Worm (Caenorhabditis elegans) whole organism, L3 larva: ENCODE data around the gene F52G3.1.

Experiments
- R02D3.7 ChIP-seq: fragments of 150-350 bp; optimal IDR thresholded peaks from 2 replicates; lab custom pipeline; 2014; ENCODE audit warnings: missing biosample characterization, missing genetic modification characterization
- elt-2 ChIP-seq: sonication (generic microtip); optimal IDR thresholded peaks from 2 replicates; lab custom pipeline; 2016; ENCODE audit warnings: missing genetic modification reagents, mild to moderate bottlenecking, missing genetic modification characterization, missing compliant biosample characterization
- elt-3 ChIP-seq, 3 experiments: fragments of 150-350 bp in 1 of 3; sonication (generic microtip) in 2 of 3; optimal IDR thresholded peaks; 2 replicates in 2 of 3; 4 replicates in 1 of 3; lab custom pipeline; 2014 to 2017; ENCODE audit warnings: missing biosample characterization in 3 of 3, missing genetic modification characterization in 3 of 3
- fkh-10 ChIP-seq: sonication (generic microtip); optimal IDR thresholded peaks from 2 replicates; lab custom pipeline; 2017; ENCODE audit warnings: missing biosample characterization, missing genetic modification reagents, missing genetic modification characterization
- fos-1 ChIP-seq: fragments of 150-350 bp; optimal IDR thresholded peaks from 2 replicates; lab custom pipeline; 2014; ENCODE audit warnings: missing biosample characterization, missing genetic modification characterization
- lin-39 ChIP-seq: fragments of 150-350 bp; optimal IDR thresholded peaks from 2 replicates; lab custom pipeline; 2018; ENCODE audit warnings: missing biosample characterization, missing genetic modification reagents, missing genetic modification characterization
- nhr-12 ChIP-seq: fragments of 150-350 bp; optimal IDR thresholded peaks from 2 replicates; lab custom pipeline; 2014; ENCODE audit warnings: missing biosample characterization, missing genetic modification characterization
- nhr-237 ChIP-seq: fragments of 150-350 bp; optimal IDR thresholded peaks from 2 replicates; lab custom pipeline; 2014; ENCODE audit warnings: missing biosample characterization, missing genetic modification characterization
- pha-4 ChIP-seq: fragments of 150-350 bp; optimal IDR thresholded peaks from 2 replicates; lab custom pipeline; 2014; ENCODE audit warnings: missing biosample characterization, missing genetic modification reagents, missing genetic modification characterization
- skn-1 ChIP-seq: fragments of 150-350 bp; optimal IDR thresholded peaks from 2 replicates; lab custom pipeline; 2014; ENCODE audit warnings: missing biosample characterization, missing genetic modification characterization
- unc-39 ChIP-seq: sonication (generic microtip); optimal IDR thresholded peaks from 4 replicates; lab custom pipeline; 2017; ENCODE audit warnings: missing biosample characterization, missing genetic modification characterization
- ztf-11 ChIP-seq: fragments of 150-350 bp; optimal IDR thresholded peaks from 2 replicates; lab custom pipeline; 2014; ENCODE audit warnings: missing biosample characterization, missing genetic modification characterization
- ztf-4 ChIP-seq: fragments of 150-350 bp; optimal IDR thresholded peaks from 2 replicates; lab custom pipeline; 2014; ENCODE audit warnings: missing biosample characterization, missing genetic modification characterization

ce11 chrX:16930333-16930621 lies 33.4 kb upstream of the F52G3.1 start:
- TF ChIP-seq unc-39: no peak
- no peak for TF ChIP-seq fkh-10 (GFP tag; lab: Kevin White, UChicago)
- no peak for TF ChIP-seq ztf-4
- no peak for TF ChIP-seq pha-4
- TF ChIP-seq nhr-237 (tag; lab: Kevin White, UChicago): no peak
- no peak for TF ChIP-seq elt-2 (tag; lab: Kevin White, UChicago)
- TF ChIP-seq ztf-11: no peak
- no peak for TF ChIP-seq skn-1
- TF ChIP-seq lin-39 (tag; lab: Kevin White, UChicago): no peak
- TF ChIP-seq R02D3.7 (tag; lab: Kevin White, UChicago): no peak
- no peak for TF ChIP-seq fos-1 (tag; lab: Kevin White, UChicago)
- TF ChIP-seq elt-3 (tag; optimal IDR thresholded peaks at IDR 0.05; lab: Kevin White, UChicago): no peak
- no peak for TF ChIP-seq nhr-12 (tag; lab: Kevin White, UChicago)
